Worm (Caenorhabditis elegans): ENCODE results near the gene pals-23.

ce11 chrIII:86316-86715 lies 38.3 kb upstream of the pals-23 start, which contains the start of gene attf-3:
- TF ChIP-seq unc-62 (GFP tag; optimal IDR thresholded peaks at IDR 0.05), result no peak
- TF ChIP-seq nhr-237 (tag; optimal IDR thresholded peaks at IDR 0.05), result peak; percentile 68
- no peak for TF ChIP-seq sem-2 (GFP tag; optimal IDR thresholded peaks at IDR 0.05)
- peak; percentile 46 for TF ChIP-seq pha-4 (tag; optimal IDR thresholded peaks at IDR 0.05)
- TF ChIP-seq unc-39 (tag; optimal IDR thresholded peaks at IDR 0.05), result no peak
- no peak for TF ChIP-seq ztf-11 (tag; optimal IDR thresholded peaks at IDR 0.05)
